Worm (Caenorhabditis elegans) whole organism, L4 larva: Measurements from ENCODE around the gene C16C8.5.

Experiments used
- lin-13 ChIP-seq: fragments of 150-350 bp; optimal IDR thresholded peaks from 2 replicates; lab custom pipeline; 2014; ENCODE audit warnings: missing biosample characterization, missing genetic modification reagents, missing genetic modification characterization
- mep-1 ChIP-seq: fragments of 150-350 bp; sonication (generic microtip); optimal IDR thresholded peaks from 3 replicates; lab custom pipeline; 2014; ENCODE audit warnings: missing biosample characterization, missing genetic modification characterization
- unc-62 ChIP-seq, 3 experiments: fragments of 150-350 bp in 1 of 3; sonication (generic microtip); optimal IDR thresholded peaks in 2 of 3; peaks in 1 of 3; 1 replicate in 1 of 3; 2 replicates in 2 of 3; lab custom pipeline; 2014 to 2017; ENCODE audit warnings: missing biosample characterization in 3 of 3, missing genetic modification characterization in 3 of 3, missing genetic modification reagents in 3 of 3, missing genotype in 1 of 3
- vab-7 ChIP-seq: fragments of 200-800 bp; sonication (Bioruptor generic); IDR thresholded peaks from 2 replicates; pipeline ENCODE4 v1.3.6; 2022; ENCODE audit warnings: missing genetic modification reagents, missing genetic modification characterization, missing compliant biosample characterization

- TF ChIP-seq lin-13 (GFP tag; lab: Kevin White, UChicago) (no peak), vab-7 (no peak), unc-62 (GFP tag; optimal IDR thresholded peaks at IDR 0.05 in 1 of 2; lab: Kevin White, UChicago) (no peak), unc-62 (tag; optimal IDR thresholded peaks at IDR 0.05; lab: Kevin White, UChicago) (no peak), mep-1 (tag; lab: Kevin White, UChicago) (no peak)
Measured at ce11 chrII:3448776-3449280, 3.6 kb upstream of the C16C8.5 start, which contains the start of gene C16C8.25.
